Worm (Caenorhabditis elegans): ENCODE measurements around the gene K02C4.3.

K02C4.3 gene

ce11 chrII:8106921-8107695 lies 20.5 kb upstream of the K02C4.3 start, which contains the start of the genes chst-1 and C41C4.9 (continued):
- TF ChIP-seq snpc-4 (tag; optimal IDR thresholded peaks at IDR 0.05): no peak
- no peak for TF ChIP-seq mab-5 (tag; optimal IDR thresholded peaks at IDR 0.05)
- TF ChIP-seq nhr-21 (tag; optimal IDR thresholded peaks at IDR 0.05): peak; percentile 65
- TF ChIP-seq nhr-6 (tag; optimal IDR thresholded peaks at IDR 0.05): no peak
- TF ChIP-seq lin-11 (tag; optimal IDR thresholded peaks at IDR 0.05): peak; percentile 29
- no peak for TF ChIP-seq lin-39 (tag; optimal IDR thresholded peaks at IDR 0.05)
- TF ChIP-seq R02D3.7 (tag; optimal IDR thresholded peaks at IDR 0.05): no peak
- TF ChIP-seq nhr-129 (tag; optimal IDR thresholded peaks at IDR 0.05): peak; percentile 89

- TF ChIP-seq peb-1 (tag; optimal IDR thresholded peaks at IDR 0.05) (no peak), sma-9 (GFP tag; optimal IDR thresholded peaks at IDR 0.05) (peak; percentile 34), sma-9 (tag; optimal IDR thresholded peaks at IDR 0.05) (no peak), mdl-1 (tag; optimal IDR thresholded peaks at IDR 0.05) (no peak), crh-2 (tag; optimal IDR thresholded peaks at IDR 0.05) (peak; percentile 10), nhr-129 (tag; optimal IDR thresholded peaks at IDR 0.05) (peak; percentile 40), lsy-2 (tag; optimal IDR thresholded peaks at IDR 0.05) (peak in 1 of 2 experiments; percentile 45), C34F6.9 (tag; optimal IDR thresholded peaks at IDR 0.05) (peak; percentile 38), elt-3 (tag; optimal IDR thresholded peaks at IDR 0.05) (no peak), mab-5 (tag; optimal IDR thresholded peaks at IDR 0.05) (no peak), F13H6.1 (tag; optimal IDR thresholded peaks at IDR 0.05) (peak; percentile 33), nhr-23 (tag; optimal IDR thresholded peaks at IDR 0.05) (no peak), skn-1 (tag; optimal IDR thresholded peaks at IDR 0.05) (peak; percentile 4), fos-1 (tag; optimal IDR thresholded peaks at IDR 0.05) (peak; percentile 74), blmp-1 (tag; optimal IDR thresholded peaks at IDR 0.05; ENCODE audit: insufficient read depth) (peak; percentile 42)
Observed at ce11 chrII:8104998-8105397, 18.3 kb upstream of the K02C4.3 start, which contains the start of gene sfxn-5. Gene sfxn-5, minus strand, starts transcription at chrII:8105052.

- no peak for TF ChIP-seq ztf-1 (GFP tag; conservative IDR thresholded peaks at IDR 0.05)
- TF ChIP-seq sma-3 (GFP tag; optimal IDR thresholded peaks at IDR 0.05): no peak
- TF ChIP-seq fos-1 (tag; optimal IDR thresholded peaks at IDR 0.05): no peak
- no peak for TF ChIP-seq mdl-1 (tag; optimal IDR thresholded peaks at IDR 0.05)
- no peak for TF ChIP-seq elt-1 (tag; optimal IDR thresholded peaks at IDR 0.05)
- TF ChIP-seq ceh-16 (tag; optimal IDR thresholded peaks at IDR 0.05): no peak
- no peak for TF ChIP-seq nhr-11 (tag; optimal IDR thresholded peaks at IDR 0.05)
- TF ChIP-seq elt-3 (tag; optimal IDR thresholded peaks at IDR 0.05): no peak
- TF ChIP-seq ama-1 (optimal IDR thresholded peaks at IDR 0.05): no peak
- TF ChIP-seq zag-1 (tag; optimal IDR thresholded peaks at IDR 0.05): no peak
- no peak for TF ChIP-seq F13H6.1 (tag; optimal IDR thresholded peaks at IDR 0.05)
- no peak for TF ChIP-seq nhr-237 (tag; optimal IDR thresholded peaks at IDR 0.05)
- no peak for TF ChIP-seq nhr-25 (tag; optimal IDR thresholded peaks at IDR 0.05)
- TF ChIP-seq peb-1 (tag; optimal IDR thresholded peaks at IDR 0.05): no peak
- TF ChIP-seq sma-9 (GFP tag; optimal IDR thresholded peaks at IDR 0.05): no peak
- no peak for TF ChIP-seq sma-9 (tag; optimal IDR thresholded peaks at IDR 0.05)
- TF ChIP-seq sem-4 (tag; optimal IDR thresholded peaks at IDR 0.05): no peak
- TF ChIP-seq snpc-4 (tag; optimal IDR thresholded peaks at IDR 0.05): no peak
- no peak for TF ChIP-seq nhr-6 (tag; optimal IDR thresholded peaks at IDR 0.05)
Observed at ce11 chrII:8102041-8102440, 15.4 kb upstream of the K02C4.3 start, which contains the start of gene sre-2. Gene sre-2, minus strand, starts transcription at chrII:8102141.

ce11 chrII:8099212-8099784 lies 12.6 kb upstream of the K02C4.3 start:
- TF ChIP-seq blmp-1 (tag; optimal IDR thresholded peaks at IDR 0.05; ENCODE audit: insufficient read depth): no peak
- no peak for TF ChIP-seq sem-4 (tag; optimal IDR thresholded peaks at IDR 0.05)
- TF ChIP-seq elt-1 (tag; optimal IDR thresholded peaks at IDR 0.05): no peak
- peak; percentile 78 for TF ChIP-seq nhr-25 (tag; optimal IDR thresholded peaks at IDR 0.05)
- no peak for TF ChIP-seq nhr-12 (tag; optimal IDR thresholded peaks at IDR 0.05)
- no peak for TF ChIP-seq ztf-1 (GFP tag; conservative IDR thresholded peaks at IDR 0.05)
- peak; percentile 52 for TF ChIP-seq nhr-129 (tag; optimal IDR thresholded peaks at IDR 0.05)
- TF ChIP-seq zag-1 (tag; optimal IDR thresholded peaks at IDR 0.05): no peak

ce11 chrII:8093914-8094313 lies 7.3 kb upstream of the K02C4.3 start:
- TF ChIP-seq C34F6.9 (tag; optimal IDR thresholded peaks at IDR 0.05) (no peak), blmp-1 (tag; optimal IDR thresholded peaks at IDR 0.05; ENCODE audit: insufficient read depth) (peak; percentile 68), lin-39 (tag; optimal IDR thresholded peaks at IDR 0.05) (no peak), mab-5 (tag; optimal IDR thresholded peaks at IDR 0.05) (no peak)
